Worm (Caenorhabditis elegans): Measurements from ENCODE around the gene F26G1.11.

DNA sequence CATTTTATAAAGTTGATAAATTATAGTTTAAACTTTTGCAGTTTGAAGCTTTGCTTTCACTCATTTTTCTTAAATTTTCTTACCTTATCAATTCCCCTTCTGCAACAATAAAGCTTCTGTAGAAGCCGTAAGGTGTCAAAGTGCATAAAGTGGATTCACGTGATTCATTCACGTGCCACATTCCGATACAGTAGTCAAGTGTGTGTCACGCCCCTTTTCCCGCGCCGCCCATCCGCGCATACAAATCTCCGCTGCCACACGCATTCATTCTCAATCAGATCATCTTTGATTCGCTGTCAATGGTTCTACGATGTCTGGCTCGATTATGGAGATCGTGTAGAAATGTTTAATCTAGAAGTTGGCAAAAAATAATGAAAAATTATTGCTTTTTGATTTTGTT is 29.9 kb upstream of the F26G1.11 start:
- no peak for TF ChIP-seq lin-39 (tag; optimal IDR thresholded peaks at IDR 0.05)
- TF ChIP-seq set-16 (GFP tag; IDR thresholded peaks at IDR 0.05) = no peak
- no peak for TF ChIP-seq nhr-77 (tag; optimal IDR thresholded peaks at IDR 0.05)
- no peak for TF ChIP-seq lin-13 (GFP tag; optimal IDR thresholded peaks at IDR 0.05)
- no peak for TF ChIP-seq tra-1 (GFP tag; IDR thresholded peaks at IDR 0.05)
- TF ChIP-seq ceh-82 (tag; optimal IDR thresholded peaks at IDR 0.05) = no peak
- TF ChIP-seq skn-1 (tag; optimal IDR thresholded peaks at IDR 0.05) = no peak
- no peak for TF ChIP-seq ZK337.2 (GFP tag; IDR thresholded peaks at IDR 0.05)
- TF ChIP-seq aly-2 (tag; optimal IDR thresholded peaks at IDR 0.05) = no peak
- TF ChIP-seq nhr-28 (tag; optimal IDR thresholded peaks at IDR 0.05) = no peak

All from whole organism, L4 larva.